Fruit fly (Drosophila melanogaster) whole organism, embryonic: ENCODE measurements around the gene Art8.

Source experiments
- Ada2b ChIP-seq: fragments of 200-800 bp; sonication (Bioruptor generic); IDR thresholded peaks from 2 replicates; pipeline ENCODE4 v1.3.6; 2022; ENCODE audit warnings: missing biosample characterization, missing genetic modification characterization
- BEAF-32 ChIP-seq: fragments of 200-800 bp; sonication (Bioruptor generic); optimal IDR thresholded peaks from 3 replicates; lab custom pipeline; 2017; ENCODE audit warnings: missing biosample characterization, missing genetic modification characterization, mild to moderate bottlenecking, moderate library complexity, missing genetic modification reagents
- CG10267 ChIP-seq: fragments of 200-800 bp; sonication (Bioruptor generic); optimal IDR thresholded peaks from 2 replicates; lab custom pipeline; 2018; ENCODE audit warnings: missing biosample characterization, mild to moderate bottlenecking, missing genetic modification characterization, moderate library complexity
- CG11398 ChIP-seq: fragments of 200-800 bp; sonication (Bioruptor generic); optimal IDR thresholded peaks from 2 replicates; lab custom pipeline; 2016; ENCODE audit warnings: missing biosample characterization, missing genetic modification characterization
- CG11723 ChIP-seq: fragments of 200-800 bp; sonication (Bioruptor generic); optimal IDR thresholded peaks from 2 replicates; lab custom pipeline; 2017; ENCODE audit warnings: missing biosample characterization, mild to moderate bottlenecking, missing genetic modification characterization
- CG12104 ChIP-seq: fragments of 200-800 bp; sonication (Bioruptor generic); optimal IDR thresholded peaks from 3 replicates; lab custom pipeline; 2016; ENCODE audit warnings: missing biosample characterization, missing genetic modification characterization
- CG15479 ChIP-seq: fragments of 200-800 bp; sonication (Bioruptor generic); optimal IDR thresholded peaks from 3 replicates; lab custom pipeline; 2019; ENCODE audit warnings: missing biosample characterization, mild to moderate bottlenecking, missing genetic modification characterization, moderate library complexity
- CG16863 ChIP-seq: fragments of 200-800 bp; sonication (Bioruptor generic); optimal IDR thresholded peaks from 3 replicates; lab custom pipeline; 2016; ENCODE audit warnings: missing biosample characterization, missing genetic modification characterization
- CG17361 ChIP-seq: fragments of 200-800 bp; sonication (Bioruptor generic); IDR thresholded peaks from 3 replicates; pipeline ENCODE4 v1.3.6; 2022; ENCODE audit warnings: missing biosample characterization, missing genetic modification characterization
- CG2875 ChIP-seq: fragments of 200-800 bp; sonication (Bioruptor generic); optimal IDR thresholded peaks from 2 replicates; lab custom pipeline; 2017; ENCODE audit warnings: missing biosample characterization, mild to moderate bottlenecking, missing genetic modification characterization, missing genetic modification reagents
- CG31224 ChIP-seq: fragments of 200-800 bp; sonication (Bioruptor generic); IDR thresholded peaks from 2 replicates; pipeline ENCODE4 v1.3.6; 2022; ENCODE audit warnings: missing biosample characterization, missing genetic modification characterization
- CG3281 ChIP-seq: fragments of 200-800 bp; sonication (Bioruptor generic); optimal IDR thresholded peaks from 3 replicates; lab custom pipeline; 2017; ENCODE audit warnings: missing biosample characterization, mild to moderate bottlenecking, missing genetic modification characterization
- CG42726 ChIP-seq: fragments of 200-800 bp; sonication (Bioruptor generic); IDR thresholded peaks from 2 replicates; pipeline ENCODE4 v1.3.6; 2022; ENCODE audit warnings: missing biosample characterization, missing genetic modification characterization; ENCODE audit not compliant: partially characterized antibody
- CG6765 ChIP-seq: fragments of 200-800 bp; sonication (Bioruptor generic); optimal IDR thresholded peaks from 3 replicates; lab custom pipeline; 2017; ENCODE audit warnings: missing biosample characterization, mild to moderate bottlenecking, missing genetic modification characterization
- CG6791 ChIP-seq: fragments of 200-800 bp; sonication (Bioruptor generic); IDR thresholded peaks from 3 replicates; pipeline ENCODE4 v1.3.6; 2022; ENCODE audit warnings: missing biosample characterization, missing genetic modification characterization; ENCODE audit not compliant: partially characterized antibody
- CG7357 ChIP-seq: fragments of 200-800 bp; sonication (Bioruptor generic); IDR thresholded peaks from 3 replicates; pipeline ENCODE4 v1.3.6; 2022; ENCODE audit warnings: missing biosample characterization, missing genetic modification characterization
- CG7372 ChIP-seq: fragments of 200-800 bp; sonication (Bioruptor generic); IDR thresholded peaks from 2 replicates; pipeline ENCODE4 v1.3.6; 2022; ENCODE audit warnings: missing biosample characterization, missing genetic modification characterization
- CG8359 ChIP-seq: fragments of 200-800 bp; sonication (Bioruptor generic); optimal IDR thresholded peaks from 2 replicates; lab custom pipeline; 2017; ENCODE audit warnings: missing biosample characterization, mild to moderate bottlenecking, missing genetic modification characterization, borderline replicate concordance
- CG9215 ChIP-seq: fragments of 200-800 bp; sonication (Bioruptor generic); IDR thresholded peaks from 2 replicates; pipeline ENCODE4 v1.3.6; 2022; ENCODE audit warnings: missing biosample characterization, missing genetic modification characterization
- CG9817 ChIP-seq: fragments of 200-800 bp; sonication (Bioruptor generic); optimal IDR thresholded peaks from 2 replicates; lab custom pipeline; 2018; ENCODE audit warnings: missing biosample characterization, mild to moderate bottlenecking, missing genetic modification characterization, moderate library complexity
- CHES-1-like ChIP-seq: fragments of 200-800 bp; sonication (Bioruptor generic); optimal IDR thresholded peaks from 2 replicates; lab custom pipeline; 2016; ENCODE audit warnings: missing biosample characterization, missing genetic modification characterization
- CkIIα-i1 ChIP-seq: fragments of 200-800 bp; sonication (Bioruptor generic); IDR thresholded peaks from 2 replicates; pipeline ENCODE4 v1.3.6; 2022; ENCODE audit warnings: missing biosample characterization, missing genetic modification characterization
- D19A ChIP-seq: fragments of 200-800 bp; optimal IDR thresholded peaks from 3 replicates; lab custom pipeline; 2019; ENCODE audit warnings: missing biosample characterization, mild to moderate bottlenecking, missing genetic modification characterization, moderate library complexity
- Dad ChIP-seq: fragments of 200-800 bp; sonication (Bioruptor generic); optimal IDR thresholded peaks from 3 replicates; lab custom pipeline; 2016; ENCODE audit warnings: missing biosample characterization, missing genetic modification characterization
- Dfd ChIP-seq, 2 experiments: fragments of >200 bp; optimal IDR thresholded peaks; 2 replicates each; lab custom pipeline; 2017; ENCODE audit warnings: missing biosample characterization in 2 of 2, missing genetic modification characterization in 2 of 2
- Doc2 ChIP-seq: fragments of 200-800 bp; sonication (Bioruptor generic); IDR thresholded peaks from 2 replicates; pipeline ENCODE4 v1.3.6; 2022; ENCODE audit warnings: missing biosample characterization, missing genetic modification characterization
- Gug ChIP-seq: fragments of 200-800 bp; sonication (Bioruptor generic); IDR thresholded peaks from 4 replicates; pipeline ENCODE4 v1.3.6; 2022; ENCODE audit warnings: missing biosample characterization, missing genetic modification characterization
- Hmx ChIP-seq: fragments of 200-800 bp; sonication (Bioruptor generic); optimal IDR thresholded peaks from 2 replicates; lab custom pipeline; 2016; ENCODE audit warnings: missing biosample characterization, missing genetic modification characterization
- MESR4 ChIP-seq: fragments of 200-800 bp; sonication (Bioruptor generic); optimal IDR thresholded peaks from 2 replicates; lab custom pipeline; 2018; ENCODE audit warnings: missing biosample characterization, mild to moderate bottlenecking, missing genetic modification characterization, moderate library complexity
- Med ChIP-seq: fragments of 200-800 bp; sonication (Bioruptor generic); peaks from one replicate; lab custom pipeline; 2016; ENCODE audit warnings: missing biosample characterization, missing genetic modification characterization, mild to moderate bottlenecking, inconsistent platforms, moderate library complexity
- Mrtf ChIP-seq: fragments of 200-800 bp; sonication (Bioruptor generic); IDR thresholded peaks from 3 replicates; pipeline ENCODE4 v1.3.6; 2022; ENCODE audit warnings: missing biosample characterization, missing genetic modification characterization
- Sox102F ChIP-seq: fragments of 200-800 bp; sonication (Bioruptor generic); optimal IDR thresholded peaks from 2 replicates; lab custom pipeline; 2018; ENCODE audit warnings: missing biosample characterization, mild to moderate bottlenecking, missing genetic modification characterization, moderate library complexity
- Taf1 ChIP-seq: fragments of 200-800 bp; sonication (Bioruptor generic); IDR thresholded peaks from 2 replicates; pipeline ENCODE4 v1.3.6; 2022; ENCODE audit warnings: missing biosample characterization, missing genetic modification characterization
- cato ChIP-seq: fragments of 200-800 bp; sonication (Bioruptor generic); optimal IDR thresholded peaks from 2 replicates; lab custom pipeline; 2016; ENCODE audit warnings: missing biosample characterization, missing genetic modification characterization, borderline replicate concordance
- emc ChIP-seq: fragments of 200-800 bp; sonication (Bioruptor generic); optimal IDR thresholded peaks from 2 replicates; lab custom pipeline; 2016; ENCODE audit warnings: missing biosample characterization, missing genetic modification characterization
- esg ChIP-seq: fragments of 200-800 bp; sonication (Bioruptor generic); conservative IDR thresholded peaks from 2 replicates; pipeline ENCODE4 v1.3.6; 2022; ENCODE audit warnings: missing biosample characterization, missing genetic modification characterization
- grn ChIP-seq: fragments of 200-800 bp; sonication (Bioruptor generic); optimal IDR thresholded peaks from 3 replicates; lab custom pipeline; 2017; ENCODE audit warnings: missing biosample characterization, missing genetic modification characterization
- gsb ChIP-seq: fragments of 200-800 bp; sonication (Bioruptor generic); IDR thresholded peaks from 2 replicates; pipeline ENCODE4 v1.3.6; 2022; ENCODE audit warnings: missing biosample characterization, missing genetic modification characterization
- insv ChIP-seq, 2 experiments: fragments of 200-800 bp; sonication (Bioruptor generic); optimal IDR thresholded peaks; 3 replicates each; lab custom pipeline; 2016 to 2018; ENCODE audit warnings: missing biosample characterization in 2 of 2, missing genetic modification characterization in 2 of 2
- klu ChIP-seq: fragments of 200-800 bp; sonication (Bioruptor generic); IDR thresholded peaks from 2 replicates; pipeline ENCODE4 v1.3.6; 2022; ENCODE audit warnings: missing biosample characterization, missing genetic modification characterization
- pho ChIP-seq: fragments of 200-800 bp; sonication (Bioruptor generic); optimal IDR thresholded peaks from 2 replicates; lab custom pipeline; 2016; ENCODE audit warnings: missing biosample characterization, missing genetic modification characterization
- seq ChIP-seq: fragments of 200-800 bp; sonication (Bioruptor generic); IDR thresholded peaks from 2 replicates; pipeline ENCODE4 v1.3.6; 2022; ENCODE audit warnings: missing biosample characterization, missing genetic modification characterization
- ssp ChIP-seq: fragments of 200-800 bp; sonication (Bioruptor generic); IDR thresholded peaks from 2 replicates; pipeline ENCODE4 v1.3.6; 2022; ENCODE audit warnings: missing biosample characterization, missing genetic modification characterization
- tgo ChIP-seq: fragments of 200-800 bp; sonication (Bioruptor generic); IDR thresholded peaks from 3 replicates; pipeline ENCODE4 v1.3.6; 2022; ENCODE audit warnings: missing biosample characterization, missing genetic modification characterization
- toy ChIP-seq: fragments of 200-800 bp; sonication (Bioruptor generic); IDR thresholded peaks from 2 replicates; pipeline ENCODE4 v1.3.6; 2022; ENCODE audit warnings: missing biosample characterization, missing genetic modification characterization
- ttk ChIP-seq: fragments of 200-800 bp; sonication (Bioruptor generic); IDR thresholded peaks from 2 replicates; pipeline ENCODE4 v2.1.2; 2022; ENCODE audit warnings: missing biosample characterization, missing genetic modification characterization
- tx ChIP-seq: fragments of 200-800 bp; sonication (Bioruptor generic); optimal IDR thresholded peaks from 2 replicates; lab custom pipeline; 2016; ENCODE audit warnings: missing biosample characterization, missing genetic modification characterization
- unpg ChIP-seq: fragments of 200-800 bp; sonication (Bioruptor generic); optimal IDR thresholded peaks from 3 replicates; lab custom pipeline; 2018; ENCODE audit warnings: missing biosample characterization, mild to moderate bottlenecking, missing genetic modification characterization, moderate library complexity
- vnd ChIP-seq: fragments of 200-800 bp; sonication (Bioruptor generic); IDR thresholded peaks from 3 replicates; pipeline ENCODE4 v1.3.6; 2022; ENCODE audit warnings: missing biosample characterization, missing genetic modification characterization; ENCODE audit not compliant: partially characterized antibody
- yki ChIP-seq: fragments of >200 bp; optimal IDR thresholded peaks from 3 replicates; lab custom pipeline; 2018

Art8 gene

DNA sequence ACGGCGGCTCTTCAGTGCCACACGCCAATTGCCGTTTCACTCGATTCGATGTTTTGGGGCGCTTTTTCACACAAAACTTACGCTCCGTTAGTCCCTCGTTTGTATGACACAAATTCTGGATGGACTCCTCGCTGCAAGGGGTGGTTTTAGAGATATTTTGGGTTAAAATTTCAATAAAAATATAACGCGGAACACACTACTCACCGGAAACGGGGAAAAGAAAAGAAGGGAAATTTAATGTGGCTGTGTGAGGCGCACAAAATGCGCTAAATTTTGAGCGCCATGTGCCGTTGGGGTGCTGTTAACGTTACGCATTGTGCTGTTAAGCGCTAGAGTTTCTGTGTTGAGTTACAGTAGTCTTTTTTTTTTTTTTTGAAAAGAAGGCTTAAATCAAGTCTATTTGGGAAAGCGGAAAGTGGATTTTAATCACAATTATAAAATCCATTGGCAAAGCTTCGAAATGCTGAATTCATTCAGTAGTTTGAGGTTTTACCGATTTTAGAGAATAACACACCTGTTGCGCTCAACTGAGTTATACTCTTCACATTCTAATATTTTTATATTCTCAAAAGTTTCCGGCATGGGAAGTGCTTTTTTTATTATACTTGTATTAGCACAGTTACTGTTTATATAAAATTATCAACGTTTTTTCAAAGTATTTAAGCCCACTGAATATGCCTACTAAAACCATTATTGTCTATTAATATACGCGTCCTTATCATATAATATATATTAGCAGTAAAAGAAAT is 6.8 kb downstream of the Art8 start, which contains the start of gene RpL9 (continued):
- 0 out of 2 replicates have a peak, but pooled peaks have one; percentile 10 for TF ChIP-seq Taf1 (GFP tag; lab: Robert Waterston, UW)
- peak; percentile 79 for TF ChIP-seq unpg (GFP tag; lab: Kevin White, UChicago)
- TF ChIP-seq ttk, result no peak
- peak; percentile 97 for TF ChIP-seq Med (GFP tag; lab: Kevin White, UChicago)
- TF ChIP-seq pho (GFP tag; lab: Kevin White, UChicago), result no peak
- TF ChIP-seq CG6765 (GFP tag; lab: Kevin White, UChicago), result peak; percentile 94
- TF ChIP-seq CG42726 (GFP tag; lab: Robert Waterston, UW), result no peak
- TF ChIP-seq Dfd (GFP tag; optimal IDR thresholded peaks at IDR 0.05; lab: Kevin White, UChicago), result no peak
- peak; percentile 63 for TF ChIP-seq CG8359
- TF ChIP-seq emc (GFP tag; lab: Kevin White, UChicago), result peak; percentile 36
- TF ChIP-seq tx (GFP tag; lab: Kevin White, UChicago), result no peak
- no peak for TF ChIP-seq D19A
- peak; percentile 50; the same call in 2 of the 3 replicates for TF ChIP-seq CG17361 (GFP tag; lab: Robert Waterston, UW)
- TF ChIP-seq grn, result no peak
- peak; percentile 15 for TF ChIP-seq BEAF-32
- TF ChIP-seq insv (GFP tag; optimal IDR thresholded peaks at IDR 0.05; lab: Kevin White, UChicago), result peak in 1 of 2 experiments; percentile 56
- TF ChIP-seq CHES-1-like (GFP tag; lab: Kevin White, UChicago), result peak; percentile 49
- no peak for TF ChIP-seq esg (GFP tag; lab: Robert Waterston, UW)
- 0 out of 3 replicates have a peak, but pooled peaks have one; percentile 25 for TF ChIP-seq CG7357 (GFP tag; lab: Robert Waterston, UW)
- no peak; the same call in 1 of the 2 replicates for TF ChIP-seq CG7372 (GFP tag; lab: Robert Waterston, UW)
- no peak; the same call in 1 of the 2 replicates for TF ChIP-seq toy (GFP tag; lab: Robert Waterston, UW)
- TF ChIP-seq ssp (GFP tag; lab: Robert Waterston, UW), result no peak
- no peak for TF ChIP-seq klu
- no peak for TF ChIP-seq CkIIα-i1 (GFP tag; lab: Robert Waterston, UW)
- no peak for TF ChIP-seq Mrtf (GFP tag; lab: Robert Waterston, UW)
- TF ChIP-seq cato (GFP tag; lab: Kevin White, UChicago), result no peak
- peak; percentile 68 for TF ChIP-seq CG12104 (GFP tag; lab: Kevin White, UChicago)
- TF ChIP-seq Doc2 (GFP tag; lab: Robert Waterston, UW), result no peak
- TF ChIP-seq seq (GFP tag; lab: Robert Waterston, UW), result peak; percentile 57; the same call in 1 of the 2 replicates
- TF ChIP-seq vnd (GFP tag; lab: Robert Waterston, UW), result no peak
- TF ChIP-seq Dad, result peak; percentile 13
- TF ChIP-seq CG9215 (GFP tag; lab: Robert Waterston, UW), result no peak
- TF ChIP-seq CG10267 (tag; lab: Kevin White, UChicago), result peak; percentile 72
- no peak for TF ChIP-seq CG6791
- peak; percentile 70 for TF ChIP-seq CG11398 (GFP tag; lab: Kevin White, UChicago)
- TF ChIP-seq Ada2b (GFP tag; lab: Robert Waterston, UW), result peak; percentile 45; the same call in 1 of the 2 replicates
- no peak for TF ChIP-seq CG15479
- TF ChIP-seq Sox102F (GFP tag; lab: Kevin White, UChicago), result no peak
- TF ChIP-seq CG16863 (GFP tag; lab: Kevin White, UChicago), result no peak
- peak; percentile 46; the same call in 1 of the 2 replicates for TF ChIP-seq gsb (GFP tag; lab: Robert Waterston, UW)
- TF ChIP-seq CG9817 (tag; lab: Kevin White, UChicago), result no peak
- peak; percentile 49; the same call in 1 of the 2 replicates for TF ChIP-seq CG31224 (GFP tag; lab: Robert Waterston, UW)
- peak; percentile 88 for TF ChIP-seq CG3281
- TF ChIP-seq Hmx (GFP tag; lab: Kevin White, UChicago), result no peak
- no peak for TF ChIP-seq Gug (GFP tag; lab: Robert Waterston, UW)
- TF ChIP-seq MESR4 (GFP tag; lab: Kevin White, UChicago), result peak; percentile 99
- peak; percentile 33; the same call in 1 of the 3 replicates for TF ChIP-seq tgo (GFP tag; lab: Robert Waterston, UW)
- TF ChIP-seq CG2875 (GFP tag; lab: Kevin White, UChicago), result peak; percentile 73
- TF ChIP-seq yki, result no peak
- TF ChIP-seq CG11723 (GFP tag; lab: Kevin White, UChicago), result no peak
